Worm (Caenorhabditis elegans): ENCODE results near the gene sta-2.

sta-2 gene

ce11 chrV:9724021-9724671 is 16.9 kb upstream of the sta-2 start, which contains the start of gene slcr-46.3:
slcr-46.3 (minus strand) TSS chrV:9724106.
- TF ChIP-seq unc-62 (GFP tag; optimal IDR thresholded peaks at IDR 0.05), result no peak

DNA sequence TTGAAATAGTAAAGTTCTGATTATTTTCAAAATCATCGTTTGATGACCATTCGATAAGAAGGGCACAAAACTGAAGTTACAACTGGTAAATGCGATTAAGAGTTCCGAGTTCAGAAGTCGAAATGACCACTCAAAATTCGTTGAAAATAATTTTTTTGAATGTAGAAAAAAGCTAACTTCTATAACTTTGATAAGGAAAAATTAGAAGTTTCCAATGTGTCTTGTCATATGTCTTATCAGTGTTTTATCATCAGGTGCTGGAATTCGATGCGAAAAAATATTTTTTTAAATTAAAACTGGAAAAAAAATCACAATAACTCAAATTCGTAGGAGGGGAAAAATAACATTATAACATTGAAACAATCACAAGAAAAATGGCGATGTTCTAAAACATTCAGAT is 15.3 kb upstream of the sta-2 start:
- TF ChIP-seq unc-62 (GFP tag; optimal IDR thresholded peaks at IDR 0.05), result no peak

ce11 chrV:9729462-9730162 is 11.4 kb upstream of the sta-2 start, which contains the start of the genes aagr-3 and drap-1:
aagr-3 (minus strand) TSS chrV:9729512.
drap-1 (plus strand) TSS chrV:9730106.
- TF ChIP-seq unc-62 (GFP tag; optimal IDR thresholded peaks at IDR 0.05), result no peak

DNA sequence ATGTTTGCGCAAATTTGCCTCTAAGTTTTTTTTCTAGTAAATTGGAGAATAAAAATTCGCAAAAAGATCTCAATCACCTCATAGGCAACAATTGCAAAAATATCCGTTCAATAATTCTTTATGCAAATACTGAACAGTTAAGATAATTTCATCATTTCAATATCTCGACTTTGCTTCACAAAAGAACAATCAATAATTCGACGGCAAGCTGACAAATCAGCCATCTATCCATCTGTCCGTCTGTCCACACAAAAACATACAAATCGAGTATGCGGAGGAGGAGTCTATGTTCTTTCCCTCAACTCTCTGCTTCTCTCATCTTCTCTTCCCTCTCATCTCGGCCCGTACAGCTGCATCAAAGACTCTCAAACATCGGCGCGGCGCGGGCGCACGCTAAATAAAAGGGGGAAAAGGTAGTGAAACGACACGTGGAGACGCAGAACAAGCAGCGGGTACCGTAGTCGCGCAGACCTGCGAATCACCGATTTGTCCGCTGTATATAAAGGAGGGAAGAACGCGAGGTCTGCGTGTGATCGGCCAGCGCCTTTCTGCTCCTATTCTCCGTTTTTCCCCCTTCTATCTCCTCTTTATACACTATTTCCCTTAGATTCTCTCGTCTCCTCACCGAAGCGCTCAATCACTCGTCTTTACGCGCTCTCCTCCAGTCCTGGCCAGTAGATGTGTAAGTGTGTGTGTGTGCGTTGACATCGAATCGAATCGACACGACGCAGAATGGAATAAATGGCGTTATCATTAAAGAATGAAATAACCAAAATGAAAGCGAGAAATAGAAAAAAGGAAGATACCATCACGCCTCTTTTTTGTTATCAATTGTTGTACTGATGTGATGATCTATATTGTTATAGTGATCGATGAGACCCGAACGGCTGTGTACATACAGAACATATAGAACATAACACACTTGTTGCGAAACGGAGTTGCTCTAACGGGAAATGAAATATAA is 10.0 kb upstream of the sta-2 start:
- peak; percentile 28 for TF ChIP-seq unc-62 (GFP tag; optimal IDR thresholded peaks at IDR 0.05)

ce11 chrV:9731852-9732251 is 9.2 kb upstream of the sta-2 start:
- no peak for TF ChIP-seq unc-62 (GFP tag; optimal IDR thresholded peaks at IDR 0.05)

DNA sequence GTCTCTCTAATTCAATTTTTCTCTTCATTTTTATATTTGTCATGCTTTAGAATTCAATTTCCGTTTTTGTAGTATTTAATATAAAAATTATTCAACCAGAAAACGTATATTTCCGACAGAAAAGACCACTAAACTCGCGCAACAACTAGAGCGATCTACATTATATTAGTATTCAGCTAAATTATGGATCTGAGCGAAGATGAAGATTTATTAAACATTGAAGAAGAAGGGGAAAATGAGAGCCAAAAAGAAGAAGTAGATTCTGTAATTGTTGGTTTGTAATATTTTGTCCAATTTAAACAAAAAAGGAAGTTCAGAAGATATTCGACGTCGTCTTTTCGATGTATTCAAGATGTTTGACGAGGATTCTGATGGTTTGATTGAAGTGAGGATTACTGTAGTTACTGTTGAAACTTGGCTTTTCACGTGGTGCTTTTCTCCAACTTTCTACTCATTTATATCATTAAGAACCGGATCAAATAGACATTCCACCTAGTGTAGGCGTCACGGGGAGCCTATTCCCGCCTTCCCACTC is 7.0 kb upstream of the sta-2 start, which contains the start of gene cal-7:
Gene cal-7, plus strand, starts transcription at position 184 of the 535 bp plus-strand sequence.
- TF ChIP-seq unc-62 (GFP tag; optimal IDR thresholded peaks at IDR 0.05), result no peak

DNA sequence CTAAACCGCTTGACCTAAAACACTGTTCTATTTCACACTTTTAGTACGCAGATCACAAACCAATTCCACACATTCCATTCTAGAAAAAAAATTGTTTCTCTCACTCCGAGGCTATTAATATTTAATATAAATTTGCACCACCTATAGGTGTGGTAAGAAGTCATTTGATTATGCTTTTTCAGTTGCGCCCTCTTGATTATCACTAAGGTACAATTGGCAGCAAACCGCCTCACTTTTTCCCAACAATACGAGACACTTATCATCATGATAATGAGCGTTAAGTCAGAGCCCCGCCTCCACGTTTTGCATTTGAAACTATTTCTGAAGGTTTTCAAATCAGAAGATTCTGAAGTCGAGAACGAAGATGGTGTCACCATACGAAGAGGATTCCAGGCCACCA is 3.7 kb upstream of the sta-2 start, which contains the start of gene aqp-4:
Gene aqp-4, plus strand, starts transcription at position 270 of the 400 bp plus-strand sequence.
- no peak for TF ChIP-seq unc-62 (GFP tag; optimal IDR thresholded peaks at IDR 0.05)

ce11 chrV:9738077-9738705 is 2.8 kb upstream of the sta-2 start:
- TF ChIP-seq unc-62 (GFP tag; optimal IDR thresholded peaks at IDR 0.05), result no peak

- no peak for TF ChIP-seq unc-62 (GFP tag; optimal IDR thresholded peaks at IDR 0.05)
Observed at ce11 chrV:9739402-9739801, 1.6 kb upstream of the sta-2 start, which contains the start of gene marc-1. marc-1 (plus strand) TSS chrV:9739702.

ce11 chrV:9744934-9745333 is 3.9 kb downstream of the sta-2 start, which contains the start of gene F58E6.13:
F58E6.13 (plus strand) TSS chrV:9745234.
- no peak for TF ChIP-seq unc-62 (GFP tag; optimal IDR thresholded peaks at IDR 0.05)

DNA sequence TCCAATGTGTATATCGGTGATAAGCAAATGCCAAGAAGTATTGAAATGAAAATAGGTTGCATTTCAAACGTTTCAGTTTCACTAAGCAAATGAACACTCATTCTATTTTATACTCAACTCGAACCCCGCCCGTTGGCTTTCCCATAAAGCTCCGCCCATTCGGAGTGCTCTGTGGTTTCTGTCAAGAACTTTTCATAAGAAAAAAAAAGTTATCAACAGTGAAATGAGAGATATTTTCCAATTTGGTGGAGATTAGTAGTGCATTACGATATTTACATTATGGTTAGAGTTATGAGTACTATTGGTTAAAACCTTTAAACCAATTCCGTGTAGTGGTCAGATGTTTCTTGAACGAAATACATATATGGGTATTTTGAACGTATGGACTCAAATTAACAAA is 9.3 kb downstream of the sta-2 start, which contains the start of gene F58E6.4:
Gene F58E6.4, minus strand, starts transcription at position 101 of the 400 bp plus-strand sequence.
- TF ChIP-seq unc-62 (GFP tag; optimal IDR thresholded peaks at IDR 0.05), result no peak

ce11 chrV:9752918-9753317 is 11.9 kb downstream of the sta-2 start, which contains the start of gene F58E6.6:
F58E6.6 (minus strand) TSS chrV:9753018.
- no peak for TF ChIP-seq unc-62 (GFP tag; optimal IDR thresholded peaks at IDR 0.05)

DNA sequence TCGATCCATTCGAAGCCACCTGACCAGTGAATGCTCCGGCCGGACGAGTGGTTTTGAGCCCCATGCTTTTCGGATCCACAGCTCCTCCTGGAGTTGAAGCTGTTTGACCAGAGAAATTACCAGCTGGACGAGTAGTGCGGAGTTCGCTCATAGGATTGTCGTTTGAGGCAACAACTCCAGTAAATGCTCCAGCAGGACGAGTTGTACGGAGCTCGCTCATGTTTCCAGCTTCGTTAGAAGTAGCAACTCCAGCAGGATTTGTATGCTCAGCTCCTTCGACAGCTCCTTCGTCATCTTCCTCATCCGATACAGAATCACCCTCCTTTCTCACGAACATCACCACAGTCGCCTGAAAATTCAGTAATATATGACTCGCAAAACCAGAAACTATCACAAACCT is 12.5 kb downstream of the sta-2 start:
- no peak for TF ChIP-seq unc-62 (GFP tag; optimal IDR thresholded peaks at IDR 0.05)

DNA sequence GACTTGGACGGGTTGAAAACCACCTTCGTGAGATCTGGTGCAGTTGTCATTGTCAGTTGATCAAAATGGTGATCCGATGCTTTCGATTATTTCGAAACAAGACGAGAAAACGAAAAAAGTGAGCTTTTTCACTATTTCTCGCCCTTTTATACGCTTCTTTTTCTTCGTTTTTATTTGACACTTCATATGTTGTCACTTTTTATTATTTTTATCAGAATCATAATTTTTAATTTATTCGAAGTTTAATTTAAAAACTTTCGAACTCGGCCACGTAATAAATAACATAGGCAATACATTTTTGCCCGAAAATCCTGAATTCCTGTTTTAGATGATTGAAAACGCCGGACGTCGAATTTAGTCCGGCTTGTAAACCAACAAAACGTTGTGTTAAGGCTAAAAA is 13.5 kb downstream of the sta-2 start, which contains the start of gene F58E6.5:
Gene F58E6.5, minus strand, starts transcription at position 101 of the 400 bp plus-strand sequence.
- TF ChIP-seq unc-62 (GFP tag; optimal IDR thresholded peaks at IDR 0.05), result no peak

DNA sequence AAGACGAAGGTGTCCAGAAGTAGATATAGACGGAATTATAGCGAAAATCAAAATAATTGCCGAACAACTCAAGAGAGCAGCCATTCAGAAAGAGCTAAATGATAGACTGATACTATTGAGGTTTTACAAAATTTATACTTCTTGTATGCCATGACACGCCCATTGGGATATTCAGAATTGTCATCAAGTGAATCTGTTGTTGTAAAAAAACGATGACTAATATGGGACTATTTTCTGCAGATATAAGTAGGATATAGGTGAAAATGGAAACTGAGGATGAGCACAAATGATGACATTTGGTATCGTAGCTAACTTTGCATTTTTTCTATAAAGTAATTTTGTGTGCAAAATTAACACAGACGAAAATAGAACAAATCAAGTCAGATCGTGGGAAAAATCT is 14.7 kb downstream of the sta-2 start, which contains the start of gene F58E6.8:
Gene F58E6.8, minus strand, starts transcription at position 101 of the 400 bp plus-strand sequence.
- TF ChIP-seq unc-62 (GFP tag; optimal IDR thresholded peaks at IDR 0.05), result no peak
